Fruit fly (Drosophila melanogaster) whole organism, adult: ENCODE data around the gene CG33947.

Experiments used
- CG11617 ChIP-seq: fragments of 200-800 bp; sonication (Bioruptor generic); optimal IDR thresholded peaks from 2 replicates; lab custom pipeline; 2017; ENCODE audit warnings: mild to moderate bottlenecking, missing biosample characterization, missing genetic modification reagents, missing genetic modification characterization
- CG12768 ChIP-seq: fragments of 200-800 bp; sonication (Bioruptor generic); optimal IDR thresholded peaks from 2 replicates; lab custom pipeline; 2017; ENCODE audit warnings: missing biosample characterization, missing genetic modification characterization, mild to moderate bottlenecking, moderate library complexity, missing genetic modification reagents
- CG14711 ChIP-seq: fragments of 200-800 bp; sonication (Bioruptor generic); optimal IDR thresholded peaks from 2 replicates; lab custom pipeline; 2018; ENCODE audit warnings: missing biosample characterization, mild to moderate bottlenecking, missing genetic modification characterization, moderate library complexity
- CG1620 ChIP-seq: fragments of 200-800 bp; sonication (Bioruptor generic); optimal IDR thresholded peaks from 2 replicates; lab custom pipeline; 2016; ENCODE audit warnings: missing biosample characterization, missing genetic modification characterization
- CG33017 ChIP-seq: fragments of 200-800 bp; sonication (Bioruptor generic); optimal IDR thresholded peaks from 2 replicates; lab custom pipeline; 2018; ENCODE audit warnings: missing biosample characterization, mild to moderate bottlenecking, missing genetic modification characterization, moderate library complexity
- CG5204 ChIP-seq: fragments of 200-800 bp; sonication (Bioruptor generic); optimal IDR thresholded peaks from 2 replicates; lab custom pipeline; 2016; ENCODE audit warnings: missing biosample characterization, missing genetic modification characterization
- CG7045 ChIP-seq: fragments of 200-800 bp; sonication (Bioruptor generic); optimal IDR thresholded peaks from 2 replicates; lab custom pipeline; 2017; ENCODE audit warnings: missing biosample characterization, mild to moderate bottlenecking, missing genetic modification characterization
- CG7101 ChIP-seq: fragments of 200-800 bp; sonication (Bioruptor generic); optimal IDR thresholded peaks from 2 replicates; lab custom pipeline; 2018; ENCODE audit warnings: missing biosample characterization, mild to moderate bottlenecking, missing genetic modification characterization, moderate library complexity
- Clk ChIP-seq: fragments of 200-800 bp; sonication (Bioruptor generic); optimal IDR thresholded peaks from 2 replicates; lab custom pipeline; 2017; ENCODE audit warnings: missing biosample characterization, missing genetic modification characterization
- Crg-1 ChIP-seq: fragments of 200-800 bp; sonication (Bioruptor generic); optimal IDR thresholded peaks from 2 replicates; lab custom pipeline; 2016; ENCODE audit warnings: missing biosample characterization, missing genetic modification characterization
- Hr96 ChIP-seq: fragments of 200-800 bp; sonication (Bioruptor generic); optimal IDR thresholded peaks from 2 replicates; lab custom pipeline; 2016; ENCODE audit warnings: missing biosample characterization, missing genetic modification characterization
- Mnt ChIP-seq: fragments of 200-800 bp; sonication (Bioruptor generic); optimal IDR thresholded peaks from 2 replicates; lab custom pipeline; 2016; ENCODE audit warnings: missing biosample characterization, mild to moderate bottlenecking, missing genetic modification characterization
- bab1 ChIP-seq: fragments of 200-800 bp; sonication (Bioruptor generic); optimal IDR thresholded peaks from 3 replicates; lab custom pipeline; 2019; ENCODE audit warnings: missing biosample characterization, mild to moderate bottlenecking, missing genetic modification characterization, moderate library complexity
- cic ChIP-seq: fragments of 200-800 bp; sonication (Bioruptor generic); optimal IDR thresholded peaks from 2 replicates; lab custom pipeline; 2017; ENCODE audit warnings: missing biosample characterization, mild to moderate bottlenecking, missing genetic modification characterization, moderate library complexity
- cnc ChIP-seq, 2 experiments: fragments of >200 bp; optimal IDR thresholded peaks; 2 replicates each; lab custom pipeline; 2017
- kay ChIP-seq: fragments of 200-800 bp; sonication (Bioruptor generic); peaks from one replicate; lab custom pipeline; 2016; ENCODE audit warnings: missing biosample characterization, missing genetic modification characterization, borderline replicate concordance
- ovo ChIP-seq: fragments of 200-800 bp; sonication (Bioruptor generic); optimal IDR thresholded peaks from 2 replicates; lab custom pipeline; 2016; ENCODE audit warnings: missing biosample characterization, missing genetic modification characterization
- pad ChIP-seq: fragments of 200-800 bp; sonication (Bioruptor generic); optimal IDR thresholded peaks from 3 replicates; lab custom pipeline; 2017; ENCODE audit warnings: missing biosample characterization, missing genetic modification characterization, mild to moderate bottlenecking, moderate library complexity, missing genetic modification reagents
- tj ChIP-seq: fragments of 200-800 bp; sonication (Bioruptor generic); optimal IDR thresholded peaks from 3 replicates; lab custom pipeline; 2017; ENCODE audit warnings: missing biosample characterization, mild to moderate bottlenecking, missing genetic modification characterization, moderate library complexity
- toe ChIP-seq: fragments of 200-800 bp; sonication (Bioruptor generic); optimal IDR thresholded peaks from 2 replicates; lab custom pipeline; 2016; ENCODE audit warnings: missing biosample characterization, missing genetic modification characterization

Gene CG33947

DNA sequence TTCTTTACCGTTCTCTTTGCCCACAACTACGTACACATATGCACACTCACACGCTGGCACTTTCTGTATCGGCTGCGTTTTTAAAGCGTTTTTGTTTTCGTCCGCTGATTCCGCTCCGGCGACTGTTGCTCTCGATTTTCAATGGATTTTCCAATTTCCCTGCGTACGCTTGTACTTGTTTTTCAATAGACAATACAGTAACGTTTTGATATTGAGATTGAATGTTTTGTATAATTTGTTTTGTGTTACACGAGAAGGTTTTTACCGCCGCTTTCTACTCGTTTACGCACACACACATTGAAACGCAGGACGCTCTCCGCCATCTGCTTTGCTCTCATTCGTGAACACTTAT, 3.7 kb upstream of the CG33947 start:
- TF ChIP-seq CG7101 (tag; lab: Kevin White, UChicago) (no peak), CG11617 (GFP tag; lab: Kevin White, UChicago) (no peak), CG5204 (GFP tag; lab: Kevin White, UChicago) (no peak), cic (peak; percentile 3), pad (GFP tag; lab: Kevin White, UChicago) (no peak)

dm6 chr3L:11093046-11093520, 3.2 kb upstream of the CG33947 start, which contains the start of gene JIL-1:
Gene JIL-1, minus strand, starts transcription at chr3L:11093193.
- TF ChIP-seq CG11617 (GFP tag; lab: Kevin White, UChicago) = peak; percentile 7
- no peak for TF ChIP-seq tj (GFP tag; lab: Kevin White, UChicago)
- peak; percentile 76 for TF ChIP-seq CG12768
- peak; percentile 47 for TF ChIP-seq CG14711
- TF ChIP-seq ovo (GFP tag; lab: Kevin White, UChicago) = peak; percentile 57
- TF ChIP-seq Crg-1 = peak; percentile 86
- TF ChIP-seq Hr96 (GFP tag; lab: Kevin White, UChicago) = peak; percentile 73
- TF ChIP-seq cic = no peak
- peak; percentile 90 for TF ChIP-seq kay (GFP tag; lab: Kevin White, UChicago)
- TF ChIP-seq CG7101 (tag; lab: Kevin White, UChicago) = peak; percentile 82
- peak; percentile 55 for TF ChIP-seq CG7045 (GFP tag; lab: Kevin White, UChicago)
- TF ChIP-seq CG5204 (GFP tag; lab: Kevin White, UChicago) = peak; percentile 69
- no peak for TF ChIP-seq cnc (optimal IDR thresholded peaks at IDR 0.05; lab: Kevin White, UChicago)
- peak; percentile 67 for TF ChIP-seq Clk (GFP tag; lab: Kevin White, UChicago)
- peak; percentile 80 for TF ChIP-seq bab1 (GFP tag; lab: Kevin White, UChicago)
- TF ChIP-seq CG33017 = peak; percentile 66
- peak; percentile 75 for TF ChIP-seq toe (GFP tag; lab: Kevin White, UChicago)
- peak; percentile 83 for TF ChIP-seq CG1620
- peak; percentile 75 for TF ChIP-seq pad (GFP tag; lab: Kevin White, UChicago)
- TF ChIP-seq Mnt = peak; percentile 78

DNA sequence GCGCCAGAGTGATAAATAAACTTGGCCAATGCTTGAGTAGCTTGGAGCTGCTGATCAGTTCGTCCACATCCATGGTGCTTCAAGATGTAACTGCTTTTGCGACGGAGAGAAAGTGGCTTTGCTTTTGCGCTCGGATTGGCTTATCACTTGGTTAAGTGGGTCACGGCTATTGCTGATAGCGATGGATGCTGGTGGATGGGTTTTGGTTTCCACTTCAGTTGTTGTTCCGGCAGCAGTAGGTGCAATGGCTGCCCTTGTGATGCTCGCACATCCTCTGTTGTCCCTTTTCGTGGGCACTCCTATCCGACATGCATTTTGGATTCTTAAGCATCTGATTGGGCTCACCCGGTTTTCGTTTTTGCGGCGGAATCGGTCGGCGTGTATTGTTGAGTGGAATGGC, 2.0 kb upstream of the CG33947 start:
- TF ChIP-seq CG14711 = no peak
- TF ChIP-seq Hr96 (GFP tag; lab: Kevin White, UChicago) = no peak

dm6 chr3L:11097982-11098663, 1.8 kb downstream of the CG33947 start, which contains the start of the genes Irbp18 and APP-BP1:
Gene Irbp18, minus strand, starts transcription at chr3L:11098186.
Gene APP-BP1, plus strand, starts transcription at chr3L:11098412.
- peak; percentile 96 for TF ChIP-seq CG12768
- TF ChIP-seq CG11617 (GFP tag; lab: Kevin White, UChicago) = peak; percentile 97
- peak; percentile 86 for TF ChIP-seq CG33017
- peak; percentile 85 for TF ChIP-seq Clk (GFP tag; lab: Kevin White, UChicago)
- TF ChIP-seq Crg-1 = peak; percentile 98
- peak; percentile 80 for TF ChIP-seq tj (GFP tag; lab: Kevin White, UChicago)
- TF ChIP-seq ovo (GFP tag; lab: Kevin White, UChicago) = peak; percentile 84
- TF ChIP-seq CG14711 = peak; percentile 88
- peak; percentile 96 for TF ChIP-seq toe (GFP tag; lab: Kevin White, UChicago)
- TF ChIP-seq cnc (optimal IDR thresholded peaks at IDR 0.05; lab: Kevin White, UChicago) = no peak
- TF ChIP-seq kay (GFP tag; lab: Kevin White, UChicago) = peak; percentile 97
- TF ChIP-seq CG7045 (GFP tag; lab: Kevin White, UChicago) = peak; percentile 93
- TF ChIP-seq bab1 (GFP tag; lab: Kevin White, UChicago) = peak; percentile 95
- peak; percentile 71 for TF ChIP-seq cic
- TF ChIP-seq pad (GFP tag; lab: Kevin White, UChicago) = peak; percentile 89
- peak; percentile 92 for TF ChIP-seq Hr96 (GFP tag; lab: Kevin White, UChicago)
- TF ChIP-seq Mnt = peak; percentile 89
- TF ChIP-seq CG5204 (GFP tag; lab: Kevin White, UChicago) = peak; percentile 96
- TF ChIP-seq CG1620 = peak; percentile 96
- peak; percentile 92 for TF ChIP-seq CG7101 (tag; lab: Kevin White, UChicago)

DNA sequence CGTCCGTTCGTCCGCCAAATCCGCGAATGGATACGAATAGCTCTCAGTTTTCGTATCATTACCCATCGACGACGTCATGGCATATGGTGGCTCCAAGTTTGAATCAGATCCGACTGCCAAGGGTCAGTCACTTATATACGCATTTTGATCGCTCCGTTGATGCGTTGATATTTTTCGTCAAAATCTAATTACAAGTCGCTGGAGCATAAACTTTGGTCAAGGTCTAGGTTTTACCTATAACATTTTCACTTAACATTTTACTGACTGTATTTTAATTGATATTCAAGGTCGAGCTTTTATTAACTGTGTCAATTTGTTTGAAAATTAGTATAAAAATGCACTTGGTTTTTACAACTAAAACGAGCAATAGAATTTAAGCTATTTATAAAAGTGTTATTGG, 5.3 kb downstream of the CG33947 start, which contains the start of gene Elo68beta:
TSS of gene Elo68beta (minus strand) at position 101 of the 400 bp plus-strand sequence.
- peak; percentile 19 for TF ChIP-seq kay (GFP tag; lab: Kevin White, UChicago)
- no peak for TF ChIP-seq CG14711
- TF ChIP-seq cic = no peak

DNA sequence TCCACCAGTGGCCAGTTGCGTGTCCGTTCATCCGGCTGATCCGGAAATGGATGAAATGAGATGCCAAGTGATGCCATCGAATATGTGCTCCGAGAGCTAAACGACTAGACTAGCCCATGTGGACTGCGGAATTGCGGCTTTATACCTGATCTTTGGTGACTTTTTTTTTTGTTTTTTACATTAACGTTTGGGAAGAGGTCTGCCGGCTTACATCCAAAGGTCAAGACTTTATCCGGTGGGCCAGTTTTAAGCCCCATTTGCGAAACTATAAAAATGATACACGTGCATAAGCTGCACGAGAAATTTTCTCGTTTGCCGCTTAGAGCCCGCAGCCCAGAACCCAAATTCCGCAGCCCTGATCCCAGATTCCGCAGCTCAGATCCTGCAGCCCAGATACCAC, 6.6 kb downstream of the CG33947 start, which contains the start of gene Elo68alpha:
TSS of gene Elo68alpha (minus strand) at position 101 of the 400 bp plus-strand sequence.
- TF ChIP-seq kay (GFP tag; lab: Kevin White, UChicago) (no peak), CG5204 (GFP tag; lab: Kevin White, UChicago) (no peak), tj (GFP tag; lab: Kevin White, UChicago) (no peak), Mnt (no peak), CG1620 (no peak), bab1 (GFP tag; lab: Kevin White, UChicago) (no peak), pad (GFP tag; lab: Kevin White, UChicago) (no peak), ovo (GFP tag; lab: Kevin White, UChicago) (no peak), toe (GFP tag; lab: Kevin White, UChicago) (no peak)
